Worm (Caenorhabditis elegans): ENCODE results near the gene lit-1.

ce11 chrIII:13721944-13722343 lies 20.2 kb downstream of the lit-1 start:
- TF ChIP-seq him-1 (tag; optimal IDR thresholded peaks at IDR 0.05), result no peak
- TF ChIP-seq W03F9.2 (tag; optimal IDR thresholded peaks at IDR 0.05), result no peak

Measured in whole organism, L4/young adult.